Fruit fly (Drosophila melanogaster) whole organism, adult: Measurements from ENCODE around the gene Pgls.

Experiments
- CG11617 ChIP-seq: fragments of 200-800 bp; sonication (Bioruptor generic); optimal IDR thresholded peaks from 2 replicates; lab custom pipeline; 2017; ENCODE audit warnings: mild to moderate bottlenecking, missing biosample characterization, missing genetic modification reagents, missing genetic modification characterization
- CG7045 ChIP-seq: fragments of 200-800 bp; sonication (Bioruptor generic); optimal IDR thresholded peaks from 2 replicates; lab custom pipeline; 2017; ENCODE audit warnings: missing biosample characterization, mild to moderate bottlenecking, missing genetic modification characterization
- CG7101 ChIP-seq: fragments of 200-800 bp; sonication (Bioruptor generic); optimal IDR thresholded peaks from 2 replicates; lab custom pipeline; 2018; ENCODE audit warnings: missing biosample characterization, mild to moderate bottlenecking, missing genetic modification characterization, moderate library complexity
- Crg-1 ChIP-seq: fragments of 200-800 bp; sonication (Bioruptor generic); optimal IDR thresholded peaks from 2 replicates; lab custom pipeline; 2016; ENCODE audit warnings: missing biosample characterization, missing genetic modification characterization
- Mnt ChIP-seq: fragments of 200-800 bp; sonication (Bioruptor generic); optimal IDR thresholded peaks from 2 replicates; lab custom pipeline; 2016; ENCODE audit warnings: missing biosample characterization, mild to moderate bottlenecking, missing genetic modification characterization
- cic ChIP-seq: fragments of 200-800 bp; sonication (Bioruptor generic); optimal IDR thresholded peaks from 2 replicates; lab custom pipeline; 2017; ENCODE audit warnings: missing biosample characterization, mild to moderate bottlenecking, missing genetic modification characterization, moderate library complexity
- cnc ChIP-seq, 2 experiments: fragments of >200 bp; optimal IDR thresholded peaks; 2 replicates each; lab custom pipeline; 2017
- ovo ChIP-seq: fragments of 200-800 bp; sonication (Bioruptor generic); optimal IDR thresholded peaks from 2 replicates; lab custom pipeline; 2016; ENCODE audit warnings: missing biosample characterization, missing genetic modification characterization
- toe ChIP-seq: fragments of 200-800 bp; sonication (Bioruptor generic); optimal IDR thresholded peaks from 2 replicates; lab custom pipeline; 2016; ENCODE audit warnings: missing biosample characterization, missing genetic modification characterization

DNA sequence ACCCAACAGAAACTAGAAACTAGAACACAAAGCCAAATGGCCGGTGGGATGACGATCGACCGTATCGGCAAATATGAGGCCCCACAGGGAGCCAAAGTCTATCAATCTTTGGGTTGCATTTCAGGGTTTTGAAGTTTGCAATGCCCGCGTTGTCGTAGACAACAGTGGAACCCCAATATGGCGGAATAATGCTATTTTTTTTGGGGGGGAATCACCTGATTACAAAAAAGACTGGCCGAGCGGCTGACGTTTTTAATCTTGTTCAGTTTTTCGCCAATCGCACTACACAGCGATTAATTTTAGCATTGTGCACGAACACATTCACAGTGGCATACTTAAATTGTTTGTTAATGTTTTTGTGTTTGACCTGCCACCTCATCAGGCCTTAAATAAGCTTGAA is 29.2 kb downstream of the Pgls start:
- TF ChIP-seq CG11617 (GFP tag; lab: Kevin White, UChicago) (no peak), toe (GFP tag; lab: Kevin White, UChicago) (no peak), cnc (optimal IDR thresholded peaks at IDR 0.05; lab: Kevin White, UChicago) (no peak), CG7101 (tag; lab: Kevin White, UChicago) (no peak), Mnt (GFP tag; lab: Kevin White, UChicago) (no peak), ovo (GFP tag; lab: Kevin White, UChicago) (no peak), Crg-1 (no peak), cic (GFP tag; lab: Kevin White, UChicago) (no peak), CG7045 (no peak)
